Worm (Caenorhabditis elegans): Measurements from ENCODE around the gene vrp-1.

vrp-1 gene

ce11 chrIV:3011647-3012046, 740 bp upstream of the vrp-1 start:
- TF ChIP-seq efl-3 (GFP tag; optimal IDR thresholded peaks at IDR 0.05) (no peak), lin-14 (GFP tag; optimal IDR thresholded peaks at IDR 0.05) (no peak), xbp-1 (tag; optimal IDR thresholded peaks at IDR 0.05) (no peak), ama-1 (optimal IDR thresholded peaks at IDR 0.05) (no peak), nhr-47 (tag; optimal IDR thresholded peaks at IDR 0.05) (no peak), ztf-11 (tag; optimal IDR thresholded peaks at IDR 0.05) (no peak), lin-35 (GFP tag; optimal IDR thresholded peaks at IDR 0.05) (peak in 1 of 2 experiments; percentile 54), mep-1 (tag; optimal IDR thresholded peaks at IDR 0.05) (no peak), aly-2 (tag; optimal IDR thresholded peaks at IDR 0.05) (no peak), nhr-76 (tag; optimal IDR thresholded peaks at IDR 0.05) (no peak), tlp-1 (tag; optimal IDR thresholded peaks at IDR 0.05) (no peak), pqm-1 (tag; optimal IDR thresholded peaks at IDR 0.05) (no peak), fos-1 (tag; optimal IDR thresholded peaks at IDR 0.05) (no peak), ceh-88 (GFP tag; IDR thresholded peaks at IDR 0.05) (no peak), nhr-11 (tag; optimal IDR thresholded peaks at IDR 0.05) (no peak), lin-13 (GFP tag; optimal IDR thresholded peaks at IDR 0.05) (no peak), dpl-1 (GFP tag; optimal IDR thresholded peaks at IDR 0.05) (peak; percentile 24 to 72 (median 60)), lin-39 (tag; optimal IDR thresholded peaks at IDR 0.05) (no peak), efl-1 (optimal IDR thresholded peaks at IDR 0.05) (peak in 1 of 2 experiments; percentile 77), efl-1 (GFP tag; optimal IDR thresholded peaks at IDR 0.05 in 1 of 2) (peak; percentile 77 to 97)

ce11 chrIV:3014610-3015009, 2.2 kb downstream of the vrp-1 start:
- TF ChIP-seq pag-3 (tag; optimal IDR thresholded peaks at IDR 0.05; ENCODE audit: borderline replicate concordance, insufficient read depth) (no peak), pqm-1 (tag; optimal IDR thresholded peaks at IDR 0.05) (no peak), rnt-1 (tag; optimal IDR thresholded peaks at IDR 0.05) (peak; percentile 35), pax-3 (tag; optimal IDR thresholded peaks at IDR 0.05) (no peak), ceh-82 (tag; optimal IDR thresholded peaks at IDR 0.05) (no peak), hlh-4 (tag; optimal IDR thresholded peaks at IDR 0.05) (no peak), aly-2 (tag; optimal IDR thresholded peaks at IDR 0.05) (no peak), nhr-85 (tag) (peak; percentile 79), lir-3 (tag; optimal IDR thresholded peaks at IDR 0.05; ENCODE audit: poor library complexity) (no peak), zag-1 (tag; optimal IDR thresholded peaks at IDR 0.05) (no peak), ceh-8 (GFP tag; optimal IDR thresholded peaks at IDR 0.05) (no peak), mep-1 (tag; optimal IDR thresholded peaks at IDR 0.05) (peak; percentile 31), unc-62 (GFP tag; optimal IDR thresholded peaks at IDR 0.05) (no peak), blmp-1 (tag; optimal IDR thresholded peaks at IDR 0.05) (peak; percentile 63), nhr-77 (tag; optimal IDR thresholded peaks at IDR 0.05) (no peak), F16B12.6 (tag; optimal IDR thresholded peaks at IDR 0.05) (no peak), aha-1 (tag; optimal IDR thresholded peaks at IDR 0.05) (no peak), sox-4 (tag; optimal IDR thresholded peaks at IDR 0.05) (no peak), mdl-1 (tag; optimal IDR thresholded peaks at IDR 0.05) (no peak), dpl-1 (GFP tag; optimal IDR thresholded peaks at IDR 0.05) (no peak), zip-4 (GFP tag; optimal IDR thresholded peaks at IDR 0.05) (no peak), fkh-10 (GFP tag; optimal IDR thresholded peaks at IDR 0.05) (no peak), lin-14 (GFP tag; optimal IDR thresholded peaks at IDR 0.05) (peak; percentile 73), C04F5.9 (tag; optimal IDR thresholded peaks at IDR 0.05) (no peak), ztf-11 (tag; optimal IDR thresholded peaks at IDR 0.05) (no peak), efl-3 (GFP tag; optimal IDR thresholded peaks at IDR 0.05) (no peak), nhr-237 (tag; optimal IDR thresholded peaks at IDR 0.05) (no peak), nhr-90 (tag; optimal IDR thresholded peaks at IDR 0.05; ENCODE audit: poor library complexity) (no peak), ces-1 (GFP tag; optimal IDR thresholded peaks at IDR 0.05) (no peak), swsn-7 (tag; optimal IDR thresholded peaks at IDR 0.05) (no peak), lsy-2 (tag; optimal IDR thresholded peaks at IDR 0.05) (no peak), C34B4.2 (tag; optimal IDR thresholded peaks at IDR 0.05) (no peak), irx-1 (tag; optimal IDR thresholded peaks at IDR 0.05) (no peak), snu-23 (GFP tag; optimal IDR thresholded peaks at IDR 0.05) (peak; percentile 2), snpc-4 (tag; optimal IDR thresholded peaks at IDR 0.05) (no peak), unc-30 (tag; optimal IDR thresholded peaks at IDR 0.05) (no peak), hlh-17 (GFP tag; optimal IDR thresholded peaks at IDR 0.05; ENCODE audit: borderline replicate concordance) (no peak)

Measured in whole organism, L1 larva.